Fruit fly (Drosophila melanogaster) S2 (cell line): ENCODE results near the gene Noc1.
A peak's percentile ranks its signal among the peaks of the same experiment; 100 is the strongest.

ENCODE experiments used
- CG8478 ChIP-seq: fragments of >200 bp; optimal IDR thresholded peaks from 2 replicates; lab custom pipeline; 2018
- CTCF ChIP-seq, 2 experiments: fragments of >200 bp; optimal IDR thresholded peaks; 2 replicates each; lab custom pipeline; 2018

The Noc1 gene

DNA sequence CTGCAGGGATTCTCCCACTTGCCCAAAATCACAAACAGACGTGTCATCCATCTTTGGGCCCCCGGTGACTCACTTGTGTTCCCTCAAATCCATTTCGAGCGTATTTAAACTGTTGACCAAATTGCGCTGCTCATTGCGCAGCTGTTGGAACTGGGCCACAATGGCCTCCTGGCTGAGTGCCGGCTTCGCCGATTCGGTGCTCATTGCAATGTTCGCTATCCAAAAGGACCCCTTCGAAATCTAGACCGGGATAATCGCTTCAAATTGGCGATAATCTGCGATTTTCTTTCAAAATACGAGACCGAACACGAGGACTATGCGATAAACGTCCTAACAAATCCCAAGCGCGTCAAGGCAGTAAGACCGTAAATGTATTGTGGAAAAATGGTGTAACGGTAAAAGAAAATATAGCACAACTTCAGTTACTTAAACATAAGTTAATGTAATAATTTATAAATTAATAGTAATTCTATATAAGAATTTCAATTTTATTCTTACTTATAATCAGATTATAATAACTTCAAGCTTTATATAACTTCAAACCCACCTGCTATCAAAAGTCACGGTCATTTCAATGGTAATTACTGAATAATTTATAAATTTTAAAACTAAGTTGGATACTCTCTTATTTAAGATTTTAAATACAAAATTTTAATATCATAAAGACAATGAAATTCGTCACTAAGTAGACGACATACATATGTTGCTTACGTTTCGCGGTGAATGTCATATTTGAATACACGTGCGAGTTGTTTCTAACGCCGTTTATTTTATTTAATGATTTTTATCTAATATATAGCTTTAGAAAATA is at the start of gene Noc1, which contains the start of gene Pfdn2:
Noc1 (plus strand) TSS at position 727 of the 811 bp plus-strand sequence.
Pfdn2 (minus strand) TSS at position 346 of the 811 bp plus-strand sequence.
- TF ChIP-seq CTCF (optimal IDR thresholded peaks at IDR 0.05; lab: Kevin White, UChicago) (no peak), CG8478 (lab: Kevin White, UChicago) (no peak)

- TF ChIP-seq CG8478 (lab: Kevin White, UChicago) (no peak), CTCF (optimal IDR thresholded peaks at IDR 0.05; lab: Kevin White, UChicago) (no peak)
Observed at dm6 chr3L:11025261-11025660, 49.3 kb upstream of the Noc1 start, which contains the start of gene CG32079. Gene CG32079 (plus strand): TSS chr3L:11025561.

dm6 chr3L:11027279-11027678 is 47.3 kb upstream of the Noc1 start, which contains the start of gene CG32081:
Gene CG32081 (plus strand): TSS chr3L:11027579.
- TF ChIP-seq CTCF (optimal IDR thresholded peaks at IDR 0.05; lab: Kevin White, UChicago) (no peak), CG8478 (lab: Kevin White, UChicago) (no peak)

DNA sequence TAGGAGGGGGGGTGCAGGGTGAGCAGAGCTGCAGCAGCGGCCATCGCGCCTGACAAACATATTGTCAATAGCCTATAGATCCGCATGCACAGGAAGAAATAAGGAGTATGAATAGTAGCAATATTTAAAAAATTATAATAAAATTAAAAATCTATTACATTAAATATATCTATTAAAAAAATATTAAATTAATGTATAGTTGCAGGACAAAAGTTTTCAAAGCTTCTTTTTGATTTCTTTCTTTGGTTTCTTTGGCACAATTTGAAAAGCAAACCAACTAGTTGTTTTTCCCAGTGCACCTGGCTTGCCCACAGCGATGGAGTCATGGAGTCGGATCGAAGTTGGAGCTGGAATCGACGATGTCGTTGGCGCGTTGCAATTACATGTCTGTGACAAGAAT is 42.8 kb upstream of the Noc1 start:
- TF ChIP-seq CG8478 (lab: Kevin White, UChicago), result no peak
- TF ChIP-seq CTCF (optimal IDR thresholded peaks at IDR 0.05; lab: Kevin White, UChicago), result no peak

- TF ChIP-seq CG8478 (lab: Kevin White, UChicago) (no peak), CTCF (optimal IDR thresholded peaks at IDR 0.05; lab: Kevin White, UChicago) (no peak)
Observed at dm6 chr3L:11033327-11033975, 41.1 kb upstream of the Noc1 start.

- no peak for TF ChIP-seq CTCF (optimal IDR thresholded peaks at IDR 0.05; lab: Kevin White, UChicago)
- no peak for TF ChIP-seq CG8478 (lab: Kevin White, UChicago)
Observed at dm6 chr3L:11035039-11035438, 39.5 kb upstream of the Noc1 start.

dm6 chr3L:11041193-11041592 is 33.4 kb upstream of the Noc1 start:
- no peak for TF ChIP-seq CG8478 (lab: Kevin White, UChicago)
- peak; percentile 88 to 91 for TF ChIP-seq CTCF (optimal IDR thresholded peaks at IDR 0.05; lab: Kevin White, UChicago)

DNA sequence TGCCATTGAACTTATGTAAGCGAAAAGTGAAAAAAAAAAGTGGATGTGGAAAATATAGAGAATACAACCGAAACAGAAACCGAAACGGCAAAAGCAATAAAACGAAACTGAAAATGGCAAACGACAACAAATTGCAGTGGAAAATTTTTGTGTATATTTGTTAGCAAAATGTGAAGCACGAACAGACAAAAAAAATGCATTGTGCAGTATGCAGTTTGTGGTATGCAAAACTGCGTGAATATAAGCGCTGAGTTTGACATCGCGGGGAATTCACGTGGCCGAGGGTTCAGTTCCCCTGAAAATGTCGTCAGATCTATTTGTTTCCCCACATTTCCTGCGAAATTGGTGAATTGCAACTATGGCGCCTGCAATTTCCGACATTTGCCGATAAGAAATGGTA is 30.9 kb upstream of the Noc1 start:
- TF ChIP-seq CG8478 (lab: Kevin White, UChicago), result no peak
- no peak for TF ChIP-seq CTCF (optimal IDR thresholded peaks at IDR 0.05; lab: Kevin White, UChicago)

dm6 chr3L:11045009-11045408 is 29.6 kb upstream of the Noc1 start:
- TF ChIP-seq CG8478 (lab: Kevin White, UChicago) (no peak), CTCF (optimal IDR thresholded peaks at IDR 0.05; lab: Kevin White, UChicago) (no peak)

DNA sequence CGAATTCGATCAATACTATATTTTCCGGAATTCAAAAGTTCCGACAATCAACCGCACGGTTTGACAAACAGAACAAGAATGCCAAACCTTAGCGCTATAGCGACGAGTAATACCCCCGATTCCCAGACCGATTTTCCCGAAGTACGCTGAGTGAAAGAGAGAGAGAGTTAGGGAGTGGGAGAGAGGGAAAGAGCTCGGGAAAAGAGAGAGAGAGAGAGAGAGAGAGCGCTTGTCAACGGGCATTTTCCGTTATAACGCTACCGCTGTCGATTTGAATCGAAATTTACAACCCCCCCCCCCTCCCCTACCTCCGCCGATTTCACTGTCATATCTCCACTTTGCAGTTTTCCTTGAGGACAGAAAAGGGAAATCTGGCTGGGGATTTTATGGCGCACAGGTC is 28.0 kb upstream of the Noc1 start:
- TF ChIP-seq CG8478 (lab: Kevin White, UChicago) (no peak), CTCF (optimal IDR thresholded peaks at IDR 0.05; lab: Kevin White, UChicago) (no peak)

dm6 chr3L:11047877-11048276 is 26.7 kb upstream of the Noc1 start:
- TF ChIP-seq CTCF (optimal IDR thresholded peaks at IDR 0.05; lab: Kevin White, UChicago), result peak; percentile 98 to 99
- no peak for TF ChIP-seq CG8478 (lab: Kevin White, UChicago)

DNA sequence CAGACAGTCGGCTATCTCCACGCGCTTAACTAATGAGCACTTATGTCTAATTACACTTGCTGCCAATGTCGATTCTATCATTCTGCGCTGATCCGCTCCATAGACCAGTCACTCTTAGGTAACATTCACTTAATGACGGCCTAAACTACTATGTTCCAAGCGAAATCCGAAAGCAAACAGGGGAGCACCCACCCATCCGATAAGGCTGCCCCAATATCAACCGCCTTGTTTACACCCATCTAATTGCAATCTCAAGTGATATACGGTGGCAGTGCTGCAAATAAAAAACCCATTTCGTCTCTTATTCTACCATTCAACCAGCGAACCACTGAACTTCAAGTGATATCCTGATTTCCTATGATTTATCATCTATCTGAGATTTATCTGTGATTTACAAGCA is 25.2 kb upstream of the Noc1 start:
- TF ChIP-seq CG8478 (lab: Kevin White, UChicago), result no peak
- TF ChIP-seq CTCF (optimal IDR thresholded peaks at IDR 0.05; lab: Kevin White, UChicago), result no peak

DNA sequence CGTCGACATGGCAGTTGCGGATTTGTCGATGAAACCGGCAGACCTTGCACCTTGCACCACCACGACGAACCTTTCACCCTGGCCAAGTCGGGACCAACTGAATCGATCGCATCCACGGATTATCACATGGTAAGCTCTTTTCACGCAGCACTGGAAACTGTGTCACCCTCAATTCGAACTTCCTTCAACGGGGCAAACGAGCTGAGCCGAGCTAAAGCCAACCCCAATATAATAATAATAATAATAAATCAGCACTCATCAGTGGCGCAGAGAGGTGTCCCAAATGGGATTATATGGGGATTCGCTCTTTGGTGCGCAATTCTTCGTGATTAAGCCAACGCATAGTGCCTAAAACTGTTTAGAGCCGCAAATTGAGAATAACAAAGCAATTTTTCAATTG is 23.3 kb upstream of the Noc1 start, which contains the start of gene CG43693:
CG43693 (minus strand) TSS at position 101 of the 400 bp plus-strand sequence.
- TF ChIP-seq CTCF (optimal IDR thresholded peaks at IDR 0.05; lab: Kevin White, UChicago) (no peak), CG8478 (lab: Kevin White, UChicago) (no peak)

DNA sequence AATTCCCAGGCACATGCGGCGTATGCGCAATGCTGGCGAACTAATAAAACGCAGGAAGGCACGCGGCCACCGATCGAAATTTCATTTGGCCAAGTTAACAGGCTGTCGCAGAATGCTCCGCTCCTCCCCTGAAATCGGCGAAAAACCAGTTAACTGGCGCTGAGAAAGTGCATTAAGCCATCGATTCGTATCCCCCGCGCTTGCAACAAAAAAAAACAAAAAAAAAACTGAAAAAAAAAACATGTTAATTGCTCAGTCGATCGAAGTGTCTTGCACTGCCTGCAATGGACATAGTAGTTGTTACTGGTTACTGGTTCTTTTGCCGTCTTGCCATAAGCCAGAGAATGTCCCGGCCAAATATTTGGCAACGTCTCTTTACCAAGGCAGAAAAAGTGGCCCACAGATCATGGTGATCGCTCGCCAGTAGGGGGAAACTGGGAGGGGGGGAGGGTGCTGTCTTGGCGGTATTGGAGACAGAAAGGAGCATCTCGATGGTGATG is 21.8 kb upstream of the Noc1 start:
- TF ChIP-seq CTCF (optimal IDR thresholded peaks at IDR 0.05; lab: Kevin White, UChicago) (no peak), CG8478 (lab: Kevin White, UChicago) (no peak)

- TF ChIP-seq CG8478 (lab: Kevin White, UChicago) (no peak), CTCF (optimal IDR thresholded peaks at IDR 0.05; lab: Kevin White, UChicago) (no peak)
Observed at dm6 chr3L:11053843-11054242, 20.7 kb upstream of the Noc1 start, which contains the start of gene CG7888. Gene CG7888 (plus strand): TSS chr3L:11054035.
